Fruit fly (Drosophila melanogaster) whole organism, adult: Measurements from ENCODE around the gene CG32816.
"Not testable (repeated sequence)": the region's sequence is repeated elsewhere in the genome, so short reads cannot be mapped to it uniquely, and the experiment has no call there.

Experiments
- CG11617 ChIP-seq: fragments of 200-800 bp; sonication (Bioruptor generic); optimal IDR thresholded peaks from 2 replicates; lab custom pipeline; 2017; ENCODE audit warnings: mild to moderate bottlenecking, missing biosample characterization, missing genetic modification reagents, missing genetic modification characterization
- CG12768 ChIP-seq: fragments of 200-800 bp; sonication (Bioruptor generic); optimal IDR thresholded peaks from 2 replicates; lab custom pipeline; 2017; ENCODE audit warnings: missing biosample characterization, missing genetic modification characterization, mild to moderate bottlenecking, moderate library complexity, missing genetic modification reagents
- CG14711 ChIP-seq: fragments of 200-800 bp; sonication (Bioruptor generic); optimal IDR thresholded peaks from 2 replicates; lab custom pipeline; 2018; ENCODE audit warnings: missing biosample characterization, mild to moderate bottlenecking, missing genetic modification characterization, moderate library complexity
- CG1620 ChIP-seq: fragments of 200-800 bp; sonication (Bioruptor generic); optimal IDR thresholded peaks from 2 replicates; lab custom pipeline; 2016; ENCODE audit warnings: missing biosample characterization, missing genetic modification characterization
- CG33017 ChIP-seq: fragments of 200-800 bp; sonication (Bioruptor generic); optimal IDR thresholded peaks from 2 replicates; lab custom pipeline; 2018; ENCODE audit warnings: missing biosample characterization, mild to moderate bottlenecking, missing genetic modification characterization, moderate library complexity
- CG5204 ChIP-seq: fragments of 200-800 bp; sonication (Bioruptor generic); optimal IDR thresholded peaks from 2 replicates; lab custom pipeline; 2016; ENCODE audit warnings: missing biosample characterization, missing genetic modification characterization
- CG7045 ChIP-seq: fragments of 200-800 bp; sonication (Bioruptor generic); optimal IDR thresholded peaks from 2 replicates; lab custom pipeline; 2017; ENCODE audit warnings: missing biosample characterization, mild to moderate bottlenecking, missing genetic modification characterization
- CG7101 ChIP-seq: fragments of 200-800 bp; sonication (Bioruptor generic); optimal IDR thresholded peaks from 2 replicates; lab custom pipeline; 2018; ENCODE audit warnings: missing biosample characterization, mild to moderate bottlenecking, missing genetic modification characterization, moderate library complexity
- Clk ChIP-seq: fragments of 200-800 bp; sonication (Bioruptor generic); optimal IDR thresholded peaks from 2 replicates; lab custom pipeline; 2017; ENCODE audit warnings: missing biosample characterization, missing genetic modification characterization
- Crg-1 ChIP-seq: fragments of 200-800 bp; sonication (Bioruptor generic); optimal IDR thresholded peaks from 2 replicates; lab custom pipeline; 2016; ENCODE audit warnings: missing biosample characterization, missing genetic modification characterization
- Hr96 ChIP-seq: fragments of 200-800 bp; sonication (Bioruptor generic); optimal IDR thresholded peaks from 2 replicates; lab custom pipeline; 2016; ENCODE audit warnings: missing biosample characterization, missing genetic modification characterization
- Mnt ChIP-seq: fragments of 200-800 bp; sonication (Bioruptor generic); optimal IDR thresholded peaks from 2 replicates; lab custom pipeline; 2016; ENCODE audit warnings: missing biosample characterization, mild to moderate bottlenecking, missing genetic modification characterization
- bab1 ChIP-seq: fragments of 200-800 bp; sonication (Bioruptor generic); optimal IDR thresholded peaks from 3 replicates; lab custom pipeline; 2019; ENCODE audit warnings: missing biosample characterization, mild to moderate bottlenecking, missing genetic modification characterization, moderate library complexity
- cic ChIP-seq: fragments of 200-800 bp; sonication (Bioruptor generic); optimal IDR thresholded peaks from 2 replicates; lab custom pipeline; 2017; ENCODE audit warnings: missing biosample characterization, mild to moderate bottlenecking, missing genetic modification characterization, moderate library complexity
- cnc ChIP-seq, 2 experiments: fragments of >200 bp; optimal IDR thresholded peaks; 2 replicates each; lab custom pipeline; 2017
- kay ChIP-seq: fragments of 200-800 bp; sonication (Bioruptor generic); peaks from one replicate; lab custom pipeline; 2016; ENCODE audit warnings: missing biosample characterization, missing genetic modification characterization, borderline replicate concordance
- ovo ChIP-seq: fragments of 200-800 bp; sonication (Bioruptor generic); optimal IDR thresholded peaks from 2 replicates; lab custom pipeline; 2016; ENCODE audit warnings: missing biosample characterization, missing genetic modification characterization
- pad ChIP-seq: fragments of 200-800 bp; sonication (Bioruptor generic); optimal IDR thresholded peaks from 3 replicates; lab custom pipeline; 2017; ENCODE audit warnings: missing biosample characterization, missing genetic modification characterization, mild to moderate bottlenecking, moderate library complexity, missing genetic modification reagents
- tj ChIP-seq: fragments of 200-800 bp; sonication (Bioruptor generic); optimal IDR thresholded peaks from 3 replicates; lab custom pipeline; 2017; ENCODE audit warnings: missing biosample characterization, mild to moderate bottlenecking, missing genetic modification characterization, moderate library complexity
- toe ChIP-seq: fragments of 200-800 bp; sonication (Bioruptor generic); optimal IDR thresholded peaks from 2 replicates; lab custom pipeline; 2016; ENCODE audit warnings: missing biosample characterization, missing genetic modification characterization

CG32816 gene

dm6 chrX:492701-493299 lies 22.3 kb upstream of the CG32816 start:
- TF ChIP-seq kay (no peak), CG7045 (GFP tag; lab: Kevin White, UChicago) (no peak), CG5204 (GFP tag; lab: Kevin White, UChicago) (no peak), ovo (GFP tag; lab: Kevin White, UChicago) (no peak), Hr96 (no peak), bab1 (GFP tag; lab: Kevin White, UChicago) (no peak), CG11617 (GFP tag; lab: Kevin White, UChicago) (peak; percentile 11), CG12768 (GFP tag; lab: Kevin White, UChicago) (peak; percentile 35), toe (GFP tag; lab: Kevin White, UChicago) (no peak), cic (GFP tag; lab: Kevin White, UChicago) (no peak), Clk (GFP tag; lab: Kevin White, UChicago) (no peak), cnc (optimal IDR thresholded peaks at IDR 0.05; lab: Kevin White, UChicago) (no peak)

dm6 chrX:487517-487957 lies 17.0 kb upstream of the CG32816 start, which contains the start of the genes CG18273 and CG3156:
TSS of gene CG18273 (minus strand) at chrX:487581.
TSS of gene CG3156 (plus strand) at chrX:487878.
- TF ChIP-seq Mnt (GFP tag; lab: Kevin White, UChicago), result peak; percentile 97
- peak; percentile 1 for TF ChIP-seq CG7045 (GFP tag; lab: Kevin White, UChicago)
- TF ChIP-seq CG1620 (GFP tag; lab: Kevin White, UChicago), result peak; percentile 21
- TF ChIP-seq tj, result peak; percentile 6
- TF ChIP-seq CG11617 (GFP tag; lab: Kevin White, UChicago), result peak; percentile 62
- no peak for TF ChIP-seq Crg-1 (GFP tag; lab: Kevin White, UChicago)
- TF ChIP-seq ovo (GFP tag; lab: Kevin White, UChicago), result peak; percentile 4
- TF ChIP-seq pad (GFP tag; lab: Kevin White, UChicago), result peak; percentile 15
- peak; percentile 48 for TF ChIP-seq CG7101
- TF ChIP-seq CG12768 (GFP tag; lab: Kevin White, UChicago), result no peak
- peak; percentile 57 for TF ChIP-seq bab1 (GFP tag; lab: Kevin White, UChicago)
- TF ChIP-seq Clk (GFP tag; lab: Kevin White, UChicago), result no peak
- peak; percentile 35 for TF ChIP-seq CG14711 (tag; lab: Kevin White, UChicago)

- TF ChIP-seq pad (GFP tag; lab: Kevin White, UChicago); Hr96; Crg-1 (GFP tag; lab: Kevin White, UChicago): not testable (repeated sequence)
Measured at dm6 chrX:481642-482041, 11.1 kb upstream of the CG32816 start, which contains the start of gene CG3176. TSS of gene CG3176 (plus strand) at chrX:481862.

- TF ChIP-seq toe (GFP tag; lab: Kevin White, UChicago) (no peak), bab1 (GFP tag; lab: Kevin White, UChicago) (no peak), CG5204 (GFP tag; lab: Kevin White, UChicago) (no peak), CG7101 (no peak), Mnt (GFP tag; lab: Kevin White, UChicago) (no peak), cic (GFP tag; lab: Kevin White, UChicago) (no peak), ovo (GFP tag; lab: Kevin White, UChicago) (no peak), Hr96 (no peak), CG33017 (no peak), Clk (GFP tag; lab: Kevin White, UChicago) (no peak), Crg-1 (GFP tag; lab: Kevin White, UChicago) (no peak), CG12768 (GFP tag; lab: Kevin White, UChicago) (no peak), CG14711 (tag; lab: Kevin White, UChicago) (no peak), tj (no peak), cnc (optimal IDR thresholded peaks at IDR 0.05; lab: Kevin White, UChicago) (no peak), CG1620 (GFP tag; lab: Kevin White, UChicago) (no peak), pad (GFP tag; lab: Kevin White, UChicago) (no peak), CG11617 (GFP tag; lab: Kevin White, UChicago) (no peak), CG7045 (GFP tag; lab: Kevin White, UChicago) (no peak), kay (no peak)
Measured at dm6 chrX:478766-479165, 8.2 kb upstream of the CG32816 start, which contains the start of gene CG32817. TSS of gene CG32817 (plus strand) at chrX:479066.

- TF ChIP-seq CG7101, result peak; percentile 52
- no peak for TF ChIP-seq cnc (optimal IDR thresholded peaks at IDR 0.05; lab: Kevin White, UChicago)
- no peak for TF ChIP-seq Crg-1 (GFP tag; lab: Kevin White, UChicago)
- TF ChIP-seq CG5204 (GFP tag; lab: Kevin White, UChicago), result no peak
- peak; percentile 10 for TF ChIP-seq Mnt (GFP tag; lab: Kevin White, UChicago)
- no peak for TF ChIP-seq CG7045 (GFP tag; lab: Kevin White, UChicago)
- TF ChIP-seq Hr96, result no peak
- peak; percentile 4 for TF ChIP-seq CG33017
- peak; percentile 31 for TF ChIP-seq CG1620 (GFP tag; lab: Kevin White, UChicago)
- no peak for TF ChIP-seq toe (GFP tag; lab: Kevin White, UChicago)
- peak; percentile 12 for TF ChIP-seq tj
- TF ChIP-seq kay, result no peak
- peak; percentile 30 for TF ChIP-seq bab1 (GFP tag; lab: Kevin White, UChicago)
- TF ChIP-seq ovo (GFP tag; lab: Kevin White, UChicago), result peak; percentile 7
- TF ChIP-seq CG14711 (tag; lab: Kevin White, UChicago), result peak; percentile 85
- TF ChIP-seq CG12768 (GFP tag; lab: Kevin White, UChicago), result no peak
- TF ChIP-seq pad (GFP tag; lab: Kevin White, UChicago), result no peak
- TF ChIP-seq Clk (GFP tag; lab: Kevin White, UChicago), result no peak
- TF ChIP-seq cic (GFP tag; lab: Kevin White, UChicago), result no peak
- no peak for TF ChIP-seq CG11617 (GFP tag; lab: Kevin White, UChicago)
Measured at dm6 chrX:476230-477143, 6.0 kb upstream of the CG32816 start, which contains the start of the genes ebo and CG13373. TSS of gene ebo (minus strand) at chrX:476579. TSS of gene CG13373 (plus strand) at chrX:476984.
